Fruit fly (Drosophila melanogaster) whole organism, wandering third instar larva: ENCODE data around the gene CG43354.

Experiments
- Abd-B ChIP-seq: fragments of >200 bp; optimal IDR thresholded peaks from 2 replicates; lab custom pipeline; 2017; ENCODE audit warnings: missing biosample characterization, missing genetic modification characterization
- CG32264 ChIP-seq: fragments of 200-800 bp; sonication (Bioruptor generic); optimal IDR thresholded peaks from 2 replicates; lab custom pipeline; 2016; ENCODE audit warnings: missing biosample characterization, missing genetic modification characterization
- CG9705 ChIP-seq: fragments of 200-800 bp; sonication (Bioruptor generic); optimal IDR thresholded peaks from 2 replicates; lab custom pipeline; 2018; ENCODE audit warnings: missing biosample characterization, mild to moderate bottlenecking, missing genetic modification characterization
- CrebA ChIP-seq: fragments of 200-800 bp; sonication (Bioruptor generic); optimal IDR thresholded peaks from 2 replicates; lab custom pipeline; 2016; ENCODE audit warnings: missing biosample characterization, mild to moderate bottlenecking, missing genetic modification characterization, borderline replicate concordance
- Dif ChIP-seq: fragments of 200-275, 200-300 bp; sonication (Bioruptor generic); optimal IDR thresholded peaks from 2 replicates; lab custom pipeline; 2018; ENCODE audit warnings: missing biosample characterization, missing genetic modification characterization; ENCODE audit not compliant: partially characterized antibody
- GATAd ChIP-seq: sonication (Bioruptor generic); optimal IDR thresholded peaks from 2 replicates; lab custom pipeline; 2016; ENCODE audit warnings: missing biosample characterization, missing genetic modification characterization
- HLH106 ChIP-seq: fragments of 200-800 bp; optimal IDR thresholded peaks from 3 replicates; lab custom pipeline; 2019; ENCODE audit warnings: missing biosample characterization, mild to moderate bottlenecking, missing genetic modification characterization, moderate library complexity
- Hnf4 ChIP-seq: fragments of 200-800 bp; sonication (Bioruptor generic); optimal IDR thresholded peaks from 2 replicates; lab custom pipeline; 2016; ENCODE audit warnings: missing biosample characterization, mild to moderate bottlenecking, missing genetic modification characterization
- Hr78 ChIP-seq: fragments of >200 bp; optimal IDR thresholded peaks from 2 replicates; lab custom pipeline; 2017; ENCODE audit warnings: missing biosample characterization, missing genetic modification characterization
- Hr83 ChIP-seq: fragments of 200-300 bp; sonication (Bioruptor generic); optimal IDR thresholded peaks from 2 replicates; lab custom pipeline; 2016; ENCODE audit warnings: missing biosample characterization, mild to moderate bottlenecking, missing genetic modification characterization, moderate library complexity; ENCODE audit not compliant: poor library complexity, severe bottlenecking
- Jra ChIP-seq: sonication (Bioruptor generic); optimal IDR thresholded peaks from 2 replicates; lab custom pipeline; 2016; ENCODE audit warnings: missing biosample characterization, missing genetic modification characterization
- Mio ChIP-seq: sonication (Bioruptor generic); optimal IDR thresholded peaks from 2 replicates; lab custom pipeline; 2016; ENCODE audit warnings: missing biosample characterization, missing genetic modification characterization
- Myc ChIP-seq: fragments of >200 bp; optimal IDR thresholded peaks from 2 replicates; lab custom pipeline; 2017
- N ChIP-seq: fragments of >200 bp; optimal IDR thresholded peaks from 2 replicates; lab custom pipeline; 2018; ENCODE audit warnings: missing biosample characterization, missing external identifiers, missing genetic modification characterization
- OdsH ChIP-seq: fragments of 200-800 bp; sonication (Bioruptor generic); optimal IDR thresholded peaks from 2 replicates; lab custom pipeline; 2016; ENCODE audit warnings: missing biosample characterization, mild to moderate bottlenecking, missing genetic modification characterization
- Rel ChIP-seq, 2 experiments: fragments of 200-800 bp; sonication (Bioruptor generic) in 1 of 2; optimal IDR thresholded peaks; 2 replicates in 1 of 2; 3 replicates in 1 of 2; lab custom pipeline; 2016 to 2019; ENCODE audit warnings: mild to moderate bottlenecking in 2 of 2, missing biosample characterization in 2 of 2, missing genetic modification characterization in 2 of 2, moderate library complexity in 1 of 2
- Sp1 ChIP-seq: fragments of 200-800 bp; sonication (Bioruptor generic); optimal IDR thresholded peaks from 3 replicates; lab custom pipeline; 2019; ENCODE audit warnings: missing biosample characterization, mild to moderate bottlenecking, missing genetic modification characterization, moderate library complexity
- Vsx2 ChIP-seq: fragments of 200-300, 225-300 bp; sonication (Bioruptor generic); optimal IDR thresholded peaks from 2 replicates; lab custom pipeline; 2018; ENCODE audit warnings: missing biosample characterization, missing genetic modification characterization; ENCODE audit not compliant: partially characterized antibody
- br ChIP-seq: fragments of 200-800 bp; sonication (Bioruptor generic); optimal IDR thresholded peaks from 2 replicates; lab custom pipeline; 2016; ENCODE audit warnings: missing biosample characterization, missing genetic modification characterization
- brk ChIP-seq: fragments of 200-800 bp; sonication (Bioruptor generic); optimal IDR thresholded peaks from 2 replicates; lab custom pipeline; 2016; ENCODE audit warnings: missing biosample characterization, mild to moderate bottlenecking, missing genetic modification characterization
- dl ChIP-seq, 2 experiments: fragments of 175-275, 200-275 bp in 1 of 2; fragments of 200-275 bp in 1 of 2; sonication (Bioruptor generic); optimal IDR thresholded peaks; lab custom pipeline; 2018; ENCODE audit warnings: mild to moderate bottlenecking in 2 of 2, missing biosample characterization in 2 of 2, missing genetic modification characterization in 2 of 2, moderate library complexity in 2 of 2; ENCODE audit not compliant: partially characterized antibody in 2 of 2, insufficient read depth in 1 of 2
- dmrt93B ChIP-seq: fragments of 200-800 bp; sonication (Bioruptor generic); optimal IDR thresholded peaks from 2 replicates; lab custom pipeline; 2018; ENCODE audit warnings: missing biosample characterization, mild to moderate bottlenecking, missing genetic modification characterization
- dsf ChIP-seq: sonication (Bioruptor generic); optimal IDR thresholded peaks from 2 replicates; lab custom pipeline; 2016; ENCODE audit warnings: missing biosample characterization, missing genetic modification characterization, borderline replicate concordance
- ey ChIP-seq: fragments of 200-800 bp; sonication (Bioruptor generic); optimal IDR thresholded peaks from 2 replicates; lab custom pipeline; 2016; ENCODE audit warnings: missing biosample characterization, missing genetic modification characterization
- foxo ChIP-seq, 2 experiments: fragments of 200-800 bp; sonication (Bioruptor generic); optimal IDR thresholded peaks; 2 replicates in 1 of 2; 3 replicates in 1 of 2; lab custom pipeline; 2016 to 2017; ENCODE audit warnings: missing biosample characterization in 2 of 2, missing genetic modification characterization in 2 of 2
- fru ChIP-seq: fragments of 200-800 bp; sonication (Bioruptor generic); optimal IDR thresholded peaks from 3 replicates; lab custom pipeline; 2016; ENCODE audit warnings: missing biosample characterization, mild to moderate bottlenecking, missing genetic modification characterization
- h ChIP-seq: fragments of 200-800 bp; sonication (Bioruptor generic); optimal IDR thresholded peaks from 3 replicates; lab custom pipeline; 2016; ENCODE audit warnings: missing biosample characterization, mild to moderate bottlenecking, missing genetic modification characterization
- jim ChIP-seq: fragments of 175-275, 200-325 bp; sonication (Bioruptor generic); optimal IDR thresholded peaks from 2 replicates; lab custom pipeline; 2016; ENCODE audit warnings: missing biosample characterization, mild to moderate bottlenecking, missing genetic modification characterization
- pan ChIP-seq: fragments of >200 bp; optimal IDR thresholded peaks from 2 replicates; lab custom pipeline; 2017
- psq ChIP-seq: fragments of 200-800 bp; sonication (Bioruptor generic); optimal IDR thresholded peaks from 3 replicates; lab custom pipeline; 2017; ENCODE audit warnings: missing biosample characterization, mild to moderate bottlenecking, missing genetic modification characterization, moderate library complexity
- rgr ChIP-seq: fragments of 200-800 bp; sonication (Bioruptor generic); optimal IDR thresholded peaks from 3 replicates; lab custom pipeline; 2016; ENCODE audit warnings: missing biosample characterization, mild to moderate bottlenecking, missing genetic modification characterization
- sage ChIP-seq: fragments of 200-800 bp; sonication (Bioruptor generic); optimal IDR thresholded peaks from 2 replicates; lab custom pipeline; 2016; ENCODE audit warnings: missing biosample characterization, mild to moderate bottlenecking, missing genetic modification characterization
- sv ChIP-seq: fragments of 200-800 bp; sonication (Bioruptor generic); optimal IDR thresholded peaks from 3 replicates; lab custom pipeline; 2016; ENCODE audit warnings: missing biosample characterization, missing genetic modification characterization
- tai ChIP-seq: sonication (Bioruptor generic); optimal IDR thresholded peaks from 2 replicates; lab custom pipeline; 2016; ENCODE audit warnings: missing biosample characterization, missing genetic modification characterization
- usp ChIP-seq: fragments of >200 bp; optimal IDR thresholded peaks from 2 replicates; lab custom pipeline; 2017; ENCODE audit warnings: missing biosample characterization, missing genetic modification characterization
- woc ChIP-seq: sonication (Bioruptor generic); optimal IDR thresholded peaks from 2 replicates; lab custom pipeline; 2016; ENCODE audit warnings: missing biosample characterization, mild to moderate bottlenecking, missing genetic modification characterization

Gene CG43354

DNA sequence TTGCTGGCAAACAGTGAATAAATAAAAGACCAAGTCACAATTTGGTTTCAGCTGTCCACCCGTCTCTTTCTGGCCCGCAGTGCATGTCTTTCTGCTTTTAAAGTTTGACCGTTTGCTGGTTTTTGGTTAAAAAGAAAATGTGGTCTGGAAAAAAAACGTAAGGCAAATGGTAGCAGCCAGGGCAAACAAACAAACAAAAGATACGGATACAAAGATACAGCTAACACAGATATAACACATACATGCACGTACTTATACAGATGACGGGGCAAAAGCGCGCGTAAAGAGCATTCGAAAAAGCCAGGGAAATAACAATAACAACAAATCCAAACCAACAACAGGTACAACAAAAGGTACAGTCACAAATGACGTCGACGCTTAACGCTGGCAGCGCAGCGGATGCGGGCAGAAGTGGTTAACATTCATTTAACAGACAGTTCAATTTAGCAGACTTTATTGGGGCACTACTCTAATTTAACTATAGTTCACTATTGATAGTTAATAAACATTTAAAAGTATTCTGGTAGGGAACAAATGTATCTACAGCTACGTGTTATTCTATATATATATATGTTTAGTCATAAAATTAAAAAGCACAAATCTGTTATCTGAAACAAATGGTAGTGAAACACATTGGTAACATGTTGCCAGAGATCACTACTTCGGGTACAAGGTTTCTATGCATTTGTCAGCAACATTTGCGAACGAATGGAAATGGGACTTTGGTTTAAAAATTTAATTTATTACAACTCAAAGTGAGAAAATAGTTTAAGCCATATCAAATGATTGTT is 4.9 kb upstream of the CG43354 start:
- TF ChIP-seq Jra (GFP tag; lab: Kevin White, UChicago) (peak; percentile 4), sage (GFP tag; lab: Kevin White, UChicago) (peak; percentile 38), Hr83 (no peak), CrebA (peak; percentile 56), dmrt93B (GFP tag; lab: Kevin White, UChicago) (no peak), psq (GFP tag; lab: Kevin White, UChicago) (peak; percentile 73), brk (GFP tag; lab: Kevin White, UChicago) (peak; percentile 16)
- TF ChIP-seq, all 38 proteins: peak for 5

DNA sequence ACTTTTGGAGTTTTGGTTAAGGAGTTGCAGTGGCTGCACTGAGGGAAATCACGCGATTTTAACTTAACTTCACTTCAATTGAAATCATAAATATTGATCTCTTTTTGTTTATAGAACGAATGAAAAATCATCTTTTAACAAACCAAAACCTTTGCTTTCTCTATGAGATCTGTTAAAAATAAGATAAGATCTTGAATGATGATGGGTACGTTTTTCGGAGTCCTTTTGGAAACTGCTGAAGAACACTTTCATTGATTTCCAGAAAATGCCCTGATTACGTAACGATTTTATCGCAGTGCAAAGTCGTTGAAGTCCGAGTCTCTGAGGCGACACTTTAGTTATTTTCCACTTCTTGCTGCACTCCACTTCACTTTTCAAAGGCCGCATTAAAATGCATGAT is 3.1 kb upstream of the CG43354 start:
- TF ChIP-seq GATAd (GFP tag; lab: Kevin White, UChicago) (no peak), CrebA (no peak), h (GFP tag; lab: Kevin White, UChicago) (peak; percentile 90), Mio (GFP tag; lab: Kevin White, UChicago) (peak; percentile 5), foxo (GFP tag; optimal IDR thresholded peaks at IDR 0.05; lab: Kevin White, UChicago) (peak in 1 of 2 experiments; percentile 89), Hnf4 (GFP tag; lab: Kevin White, UChicago) (peak; percentile 61), N (GFP tag; lab: Kevin White, UChicago) (no peak), ey (GFP tag; lab: Kevin White, UChicago) (peak; percentile 89), HLH106 (tag; lab: Kevin White, UChicago) (peak; percentile 92), Abd-B (GFP tag; lab: Kevin White, UChicago) (no peak), usp (GFP tag; lab: Kevin White, UChicago) (no peak), dl (GFP tag; optimal IDR thresholded peaks at IDR 0.05; lab: Kevin White, UChicago; ENCODE audit: insufficient read depth in 1 of 2, partially characterized antibody in 2 of 2) (peak in 1 of 2 experiments; percentile 29), woc (GFP tag; lab: Kevin White, UChicago) (peak; percentile 88), rgr (GFP tag; lab: Kevin White, UChicago) (peak; percentile 85), Myc (lab: Kevin White, UChicago) (no peak), sv (no peak), psq (GFP tag; lab: Kevin White, UChicago) (peak; percentile 83), br (peak; percentile 90), Jra (GFP tag; lab: Kevin White, UChicago) (peak; percentile 24), CG9705 (peak; percentile 71), dsf (GFP tag; lab: Kevin White, UChicago) (peak; percentile 52), CG32264 (GFP tag; lab: Kevin White, UChicago) (peak; percentile 67), Hr78 (GFP tag; lab: Kevin White, UChicago) (no peak), dmrt93B (GFP tag; lab: Kevin White, UChicago) (peak; percentile 85), tai (peak; percentile 60), Sp1 (peak; percentile 92), sage (GFP tag; lab: Kevin White, UChicago) (peak; percentile 72), OdsH (GFP tag; lab: Kevin White, UChicago) (peak; percentile 86), brk (GFP tag; lab: Kevin White, UChicago) (peak; percentile 61), Hr83 (no peak), fru (GFP tag; lab: Kevin White, UChicago) (peak; percentile 91), pan (lab: Kevin White, UChicago) (no peak), Rel (GFP tag; optimal IDR thresholded peaks at IDR 0.05; lab: Kevin White, UChicago) (no peak), Rel (tag; optimal IDR thresholded peaks at IDR 0.05; lab: Kevin White, UChicago) (peak; percentile 27)

DNA sequence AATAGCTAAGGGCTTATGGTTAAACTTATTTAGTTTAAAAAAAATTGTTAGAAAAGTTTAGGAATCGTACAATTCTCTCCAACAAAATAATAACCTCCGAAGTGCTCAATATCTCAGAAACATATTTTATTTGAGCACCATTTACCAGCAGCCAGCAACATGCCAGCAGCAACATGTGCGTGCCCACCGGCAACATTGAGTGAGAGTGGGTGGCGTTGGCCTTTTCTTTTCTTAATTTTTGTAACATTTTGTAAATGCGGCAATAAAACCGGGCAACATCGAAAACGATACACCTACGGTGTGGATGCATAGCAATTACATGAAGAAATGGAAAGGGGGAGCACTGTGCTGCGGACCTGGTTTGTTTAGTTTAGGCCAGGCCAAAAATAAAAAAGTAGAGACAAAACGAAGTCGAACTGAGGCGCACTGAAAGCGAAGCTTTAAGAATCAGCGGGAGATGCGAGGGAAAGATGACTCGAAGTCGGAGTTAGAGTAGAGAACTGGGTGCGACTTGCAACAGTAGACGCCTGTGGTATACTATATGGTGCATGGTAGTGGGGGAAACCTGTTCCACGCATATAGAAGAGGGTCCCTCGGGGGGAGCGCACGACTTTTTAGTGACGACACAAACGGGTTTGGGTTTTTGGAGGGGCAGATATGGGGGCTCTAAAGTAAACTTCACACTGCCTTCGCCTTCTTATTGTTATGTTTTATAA is 2.5 kb upstream of the CG43354 start:
- TF ChIP-seq Myc (lab: Kevin White, UChicago) (no peak), ey (GFP tag; lab: Kevin White, UChicago) (no peak), dl (GFP tag; optimal IDR thresholded peaks at IDR 0.05; lab: Kevin White, UChicago; ENCODE audit: insufficient read depth in 1 of 2, partially characterized antibody in 2 of 2) (peak in 1 of 2 experiments; percentile 74), Jra (GFP tag; lab: Kevin White, UChicago) (no peak), Vsx2 (GFP tag; lab: Kevin White, UChicago) (peak; percentile 88), HLH106 (tag; lab: Kevin White, UChicago) (no peak), sage (GFP tag; lab: Kevin White, UChicago) (no peak), jim (GFP tag; lab: Kevin White, UChicago) (no peak), OdsH (GFP tag; lab: Kevin White, UChicago) (no peak), psq (GFP tag; lab: Kevin White, UChicago) (no peak), pan (lab: Kevin White, UChicago) (no peak), Dif (GFP tag; lab: Kevin White, UChicago) (peak; percentile 86), CrebA (peak; percentile 53)
- TF ChIP-seq, all 38 proteins: peak for 4
